Worm (Caenorhabditis elegans): Measurements from ENCODE around the gene srbc-45.

srbc-45 gene

DNA sequence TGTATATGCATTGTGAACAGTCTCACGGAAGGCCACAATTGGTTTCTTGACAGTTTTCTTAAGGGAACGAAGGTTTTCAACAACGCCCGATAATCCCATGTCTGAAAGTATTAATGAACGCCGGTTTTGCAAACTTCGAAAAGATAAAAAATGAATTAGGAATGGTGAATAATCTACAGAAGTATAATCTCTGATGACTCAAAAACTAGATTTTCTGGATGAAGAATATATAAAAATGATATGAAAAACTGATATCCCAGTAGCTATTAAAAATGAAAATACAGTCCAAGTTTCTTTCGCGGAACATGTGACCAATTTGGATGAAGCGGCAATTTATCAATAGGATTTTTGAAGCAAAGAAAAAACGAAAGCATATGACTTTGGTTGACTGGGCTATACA, 10.6 kb downstream of the srbc-45 start, which contains the start of gene ZC443.3:
ZC443.3 (minus strand) TSS at position 101 of the 400 bp plus-strand sequence.
- TF ChIP-seq ztf-11 (tag; optimal IDR thresholded peaks at IDR 0.05) = no peak
- TF ChIP-seq flh-1 (GFP tag; optimal IDR thresholded peaks at IDR 0.05) = no peak
- TF ChIP-seq elt-1 (tag; optimal IDR thresholded peaks at IDR 0.05; ENCODE audit: borderline replicate concordance, insufficient read depth) = no peak
- no peak for TF ChIP-seq sem-2 (GFP tag; optimal IDR thresholded peaks at IDR 0.05)
- TF ChIP-seq ham-2 (GFP tag; optimal IDR thresholded peaks at IDR 0.05) = no peak
- TF ChIP-seq drap-1 (GFP tag; optimal IDR thresholded peaks at IDR 0.05) = no peak
- TF ChIP-seq elt-3 (tag; optimal IDR thresholded peaks at IDR 0.05) = no peak
- TF ChIP-seq unc-62 (GFP tag; optimal IDR thresholded peaks at IDR 0.05) = no peak
- TF ChIP-seq pha-4 (tag; optimal IDR thresholded peaks at IDR 0.05) = no peak
- no peak for TF ChIP-seq nhr-76 (tag; optimal IDR thresholded peaks at IDR 0.05)
- no peak for TF ChIP-seq bed-3 (GFP tag; optimal IDR thresholded peaks at IDR 0.05)
- TF ChIP-seq lin-32 (GFP tag; optimal IDR thresholded peaks at IDR 0.05) = no peak

DNA sequence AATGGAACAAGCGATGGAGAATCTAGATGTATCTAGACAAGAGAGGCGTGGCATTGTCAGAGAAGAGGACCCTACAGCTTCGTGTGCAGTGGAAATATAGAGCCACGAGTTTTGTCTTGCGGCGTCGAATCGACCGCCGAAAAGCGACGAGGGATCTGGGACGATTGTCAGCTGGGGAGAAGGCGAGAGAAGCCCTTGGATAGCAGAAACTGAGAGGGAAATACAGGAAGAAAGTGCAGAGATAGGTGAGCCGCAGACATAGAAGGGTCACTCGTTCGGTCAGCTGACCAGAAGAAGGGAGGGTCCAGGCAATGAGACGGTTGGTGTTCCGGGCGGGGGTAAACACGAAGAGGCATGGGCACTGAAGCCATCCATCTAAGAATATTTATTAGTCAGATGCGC, 11.1 kb downstream of the srbc-45 start:
- TF ChIP-seq nhr-12 (tag; optimal IDR thresholded peaks at IDR 0.05) (no peak), sptf-1 (tag; optimal IDR thresholded peaks at IDR 0.05) (peak; percentile 47), lsy-2 (tag; optimal IDR thresholded peaks at IDR 0.05) (peak; percentile 9), lin-32 (GFP tag; optimal IDR thresholded peaks at IDR 0.05) (no peak), blmp-1 (tag; optimal IDR thresholded peaks at IDR 0.05) (no peak), ces-1 (GFP tag; optimal IDR thresholded peaks at IDR 0.05) (peak; percentile 39), unc-62 (GFP tag; optimal IDR thresholded peaks at IDR 0.05) (peak; percentile 55), mep-1 (tag; optimal IDR thresholded peaks at IDR 0.05) (no peak), flh-1 (GFP tag; optimal IDR thresholded peaks at IDR 0.05) (no peak), elt-1 (tag; optimal IDR thresholded peaks at IDR 0.05; ENCODE audit: borderline replicate concordance, insufficient read depth) (no peak), sem-2 (GFP tag; optimal IDR thresholded peaks at IDR 0.05) (no peak), nhr-76 (tag; optimal IDR thresholded peaks at IDR 0.05) (no peak), ztf-11 (tag; optimal IDR thresholded peaks at IDR 0.05) (peak; percentile 13), ham-2 (GFP tag; optimal IDR thresholded peaks at IDR 0.05) (peak; percentile 75), mab-5 (tag; optimal IDR thresholded peaks at IDR 0.05) (no peak), nhr-28 (tag; optimal IDR thresholded peaks at IDR 0.05) (no peak), ceh-39 (tag; optimal IDR thresholded peaks at IDR 0.05) (no peak), unc-120 (tag; optimal IDR thresholded peaks at IDR 0.05; ENCODE audit: poor library complexity, severe bottlenecking) (peak; percentile 85), cnd-1 (tag; optimal IDR thresholded peaks at IDR 0.05) (no peak), lin-13 (tag; optimal IDR thresholded peaks at IDR 0.05) (no peak), zip-8 (tag; optimal IDR thresholded peaks at IDR 0.05) (no peak), snpc-4 (tag; optimal IDR thresholded peaks at IDR 0.05) (no peak), bed-3 (GFP tag; optimal IDR thresholded peaks at IDR 0.05) (no peak), nhr-237 (tag; optimal IDR thresholded peaks at IDR 0.05) (no peak), drap-1 (GFP tag; optimal IDR thresholded peaks at IDR 0.05) (peak; percentile 40), M03D4.4 (tag; optimal IDR thresholded peaks at IDR 0.05) (no peak), elt-3 (tag; optimal IDR thresholded peaks at IDR 0.05) (no peak), unc-39 (tag; optimal IDR thresholded peaks at IDR 0.05) (no peak), hlh-1 (tag; optimal IDR thresholded peaks at IDR 0.05) (peak; percentile 82), ceh-83 (GFP tag; optimal IDR thresholded peaks at IDR 0.05) (no peak), pha-4 (tag; optimal IDR thresholded peaks at IDR 0.05) (peak; percentile 69), mls-2 (tag; optimal IDR thresholded peaks at IDR 0.05) (no peak), ceh-43 (GFP tag; optimal IDR thresholded peaks at IDR 0.05) (no peak), tbx-8 (GFP tag; optimal IDR thresholded peaks at IDR 0.05) (no peak), nhr-2 (tag; optimal IDR thresholded peaks at IDR 0.05) (no peak)

DNA sequence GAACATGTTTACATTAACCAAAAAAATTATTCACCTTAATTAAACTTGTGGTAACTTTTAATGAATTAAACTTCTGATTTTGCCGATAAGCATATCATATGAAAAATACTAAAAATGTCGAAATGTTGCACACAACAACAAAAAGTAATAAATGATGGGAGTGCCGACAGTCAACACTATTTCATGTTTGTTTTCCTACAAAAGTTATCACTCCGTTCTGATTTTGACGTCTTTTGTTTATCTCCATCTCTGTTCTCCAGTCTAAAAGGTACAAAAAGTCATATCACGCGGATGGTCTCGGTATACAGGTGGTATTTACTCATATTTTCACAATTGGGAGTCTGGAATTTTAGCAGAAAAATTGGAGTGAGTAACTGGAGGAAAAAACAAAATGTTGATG, 12.0 kb downstream of the srbc-45 start:
- TF ChIP-seq nhr-237 (tag; optimal IDR thresholded peaks at IDR 0.05) = no peak
- no peak for TF ChIP-seq nhr-76 (tag; optimal IDR thresholded peaks at IDR 0.05)
- TF ChIP-seq bed-3 (GFP tag; optimal IDR thresholded peaks at IDR 0.05) = no peak
- TF ChIP-seq ces-1 (GFP tag; optimal IDR thresholded peaks at IDR 0.05) = no peak
- TF ChIP-seq elt-1 (tag; optimal IDR thresholded peaks at IDR 0.05; ENCODE audit: borderline replicate concordance, insufficient read depth) = no peak
- TF ChIP-seq mls-2 (tag; optimal IDR thresholded peaks at IDR 0.05) = no peak
- no peak for TF ChIP-seq mab-5 (tag; optimal IDR thresholded peaks at IDR 0.05)
- no peak for TF ChIP-seq nhr-12 (tag; optimal IDR thresholded peaks at IDR 0.05)
- TF ChIP-seq M03D4.4 (tag; optimal IDR thresholded peaks at IDR 0.05) = no peak
- TF ChIP-seq zip-8 (tag; optimal IDR thresholded peaks at IDR 0.05) = no peak
- no peak for TF ChIP-seq blmp-1 (tag; optimal IDR thresholded peaks at IDR 0.05)
- TF ChIP-seq nhr-28 (tag; optimal IDR thresholded peaks at IDR 0.05) = no peak
- TF ChIP-seq cnd-1 (tag; optimal IDR thresholded peaks at IDR 0.05) = no peak
- TF ChIP-seq ceh-39 (tag; optimal IDR thresholded peaks at IDR 0.05) = no peak
- TF ChIP-seq flh-1 (GFP tag; optimal IDR thresholded peaks at IDR 0.05) = no peak
- no peak for TF ChIP-seq ztf-11 (tag; optimal IDR thresholded peaks at IDR 0.05)
- TF ChIP-seq lin-32 (GFP tag; optimal IDR thresholded peaks at IDR 0.05) = no peak
- TF ChIP-seq sem-2 (GFP tag; optimal IDR thresholded peaks at IDR 0.05) = no peak

All from whole organism, mixed stage, embryonic.